Worm (Caenorhabditis elegans) whole organism, young adult: ENCODE measurements around the gene wht-5.

Source experiments
- B0336.3 ChIP-seq: fragments of 200-800 bp; sonication (Bioruptor generic); IDR thresholded peaks from 2 replicates; pipeline ENCODE4 v1.3.6; 2022; ENCODE audit warnings: missing genetic modification characterization, missing compliant biosample characterization
- F10E7.11 ChIP-seq: sonication (generic microtip); optimal IDR thresholded peaks from 2 replicates; lab custom pipeline; 2017; ENCODE audit warnings: mild to moderate bottlenecking, missing genetic modification characterization, moderate library complexity, missing compliant biosample characterization
- F23B12.7 ChIP-seq: sonication (generic microtip); optimal IDR thresholded peaks from 2 replicates; lab custom pipeline; 2017; ENCODE audit warnings: missing genetic modification characterization, mild to moderate bottlenecking, missing compliant biosample characterization, antibody characterized with exemption, moderate library complexity; ENCODE audit not compliant: insufficient read depth
- F39B2.1 ChIP-seq: fragments of 200-800 bp; sonication (Bioruptor generic); IDR thresholded peaks from 2 replicates; pipeline ENCODE4 v1.3.6; 2022; ENCODE audit warnings: missing genetic modification reagents, missing genetic modification characterization, missing compliant biosample characterization
- K11D2.4 ChIP-seq: fragments of 200-800 bp; sonication (Bioruptor generic); IDR thresholded peaks from 2 replicates; pipeline ENCODE4 v1.3.6; 2022; ENCODE audit warnings: missing genetic modification reagents, missing genetic modification characterization, missing compliant biosample characterization
- T26A5.8 ChIP-seq: sonication (generic microtip); optimal IDR thresholded peaks from 2 replicates; lab custom pipeline; 2016; ENCODE audit warnings: missing genetic modification characterization, missing compliant biosample characterization
- Y56A3A.18 ChIP-seq: fragments of 200-800 bp; sonication (Bioruptor generic); IDR thresholded peaks from 2 replicates; pipeline ENCODE4 v1.3.6; 2022; ENCODE audit warnings: missing genetic modification reagents, missing genetic modification characterization, missing compliant biosample characterization
- Y79H2A.3 ChIP-seq: fragments of 200-800 bp; sonication (Bioruptor generic); conservative IDR thresholded peaks from 2 replicates; pipeline ENCODE4 v1.3.6; 2022; ENCODE audit warnings: missing genetic modification reagents, missing genetic modification characterization, missing compliant biosample characterization
- ama-1 ChIP-seq, 3 experiments: fragments of 150-350 bp in 1 of 3; sonication (generic microtip) in 2 of 3; optimal IDR thresholded peaks; 2 replicates each; lab custom pipeline; 2014 to 2018; ENCODE audit warnings: missing biosample characterization in 2 of 3, missing genetic modification characterization in 2 of 3, missing genetic modification reagents in 2 of 3
- aptf-3 ChIP-seq: fragments of 200-800 bp; sonication (Bioruptor generic); IDR thresholded peaks from 2 replicates; pipeline ENCODE4 v1.3.6; 2022; ENCODE audit warnings: missing genetic modification characterization, missing compliant biosample characterization
- attf-5 ChIP-seq: fragments of 200-800 bp; sonication (Bioruptor generic); optimal IDR thresholded peaks from 2 replicates; lab custom pipeline; 2018; ENCODE audit warnings: mild to moderate bottlenecking, missing genetic modification characterization, missing compliant biosample characterization
- ccch-3 ChIP-seq: fragments of 200-800 bp; sonication (Bioruptor generic); optimal IDR thresholded peaks from 2 replicates; lab custom pipeline; 2018; ENCODE audit warnings: mild to moderate bottlenecking, missing genetic modification characterization, missing compliant biosample characterization
- cebp-1 ChIP-seq, 2 experiments: fragments of 200-800 bp in 1 of 2; sonication (Bioruptor generic) in 1 of 2; sonication (generic microtip) in 1 of 2; IDR thresholded peaks in 1 of 2; optimal IDR thresholded peaks in 1 of 2; 2 replicates each; pipeline versions ENCODE4 v1.3.6 to Lab custom; 2017 to 2022; ENCODE audit warnings: missing compliant biosample characterization in 2 of 2, missing genetic modification characterization in 2 of 2, mild to moderate bottlenecking in 1 of 2, missing genetic modification reagents in 1 of 2, moderate library complexity in 1 of 2
- ceh-79 ChIP-seq: sonication (generic microtip); optimal IDR thresholded peaks from 2 replicates; lab custom pipeline; 2017; ENCODE audit warnings: mild to moderate bottlenecking, missing genetic modification characterization, missing compliant biosample characterization
- chd-7 ChIP-seq: sonication (generic microtip); optimal IDR thresholded peaks from 2 replicates; lab custom pipeline; 2016; ENCODE audit warnings: mild to moderate bottlenecking, missing genetic modification characterization, moderate library complexity, missing compliant biosample characterization
- dpff-1 ChIP-seq: sonication (generic microtip); optimal IDR thresholded peaks from 2 replicates; lab custom pipeline; 2017; ENCODE audit warnings: mild to moderate bottlenecking, missing genetic modification characterization, missing compliant biosample characterization
- efl-1 ChIP-seq: fragments of 150-350 bp; optimal IDR thresholded peaks from 2 replicates; lab custom pipeline; 2014; ENCODE audit warnings: missing biosample characterization, missing genetic modification reagents, missing genetic modification characterization
- egl-18 ChIP-seq: fragments of 200-800 bp; sonication (Bioruptor generic); IDR thresholded peaks from 2 replicates; pipeline ENCODE4 v1.3.6; 2022; ENCODE audit warnings: missing genetic modification reagents, missing genetic modification characterization, missing compliant biosample characterization
- egrh-3 ChIP-seq: fragments of 200-800 bp; sonication (Bioruptor generic); IDR thresholded peaks from 2 replicates; pipeline ENCODE4 v1.3.6; 2022; ENCODE audit warnings: missing genetic modification reagents, missing genetic modification characterization, missing compliant biosample characterization
- fkh-3 ChIP-seq: sonication (generic microtip); optimal IDR thresholded peaks from 2 replicates; lab custom pipeline; 2016; ENCODE audit warnings: mild to moderate bottlenecking, missing genetic modification characterization, missing compliant biosample characterization
- lin-26 ChIP-seq: fragments of 200-800 bp; sonication (Bioruptor generic); IDR thresholded peaks from 2 replicates; pipeline ENCODE4 v1.3.6; 2022; ENCODE audit warnings: missing genetic modification reagents, missing genetic modification characterization, missing compliant biosample characterization
- lin-54 ChIP-seq: fragments of 200-800 bp; sonication (Bioruptor generic); optimal IDR thresholded peaks from 2 replicates; lab custom pipeline; 2018; ENCODE audit warnings: mild to moderate bottlenecking, missing genetic modification characterization, missing compliant biosample characterization
- lsl-1 ChIP-seq: fragments of 200-800 bp; sonication (Bioruptor generic); optimal IDR thresholded peaks from 2 replicates; lab custom pipeline; 2018; ENCODE audit warnings: mild to moderate bottlenecking, missing genetic modification characterization, moderate library complexity, missing compliant biosample characterization
- madf-10 ChIP-seq: sonication (generic microtip); optimal IDR thresholded peaks from 2 replicates; lab custom pipeline; 2016; ENCODE audit warnings: mild to moderate bottlenecking, missing genetic modification characterization, missing compliant biosample characterization
- mel-28 ChIP-seq: sonication (generic microtip); optimal IDR thresholded peaks from 2 replicates; lab custom pipeline; 2016; ENCODE audit warnings: borderline replicate concordance, mild to moderate bottlenecking, missing genetic modification characterization, missing compliant biosample characterization
- nfya-1 ChIP-seq: sonication (generic microtip); optimal IDR thresholded peaks from 2 replicates; lab custom pipeline; 2017; ENCODE audit warnings: antibody characterized with exemption, missing compliant biosample characterization, missing genetic modification characterization, borderline replicate concordance; ENCODE audit not compliant: insufficient read depth
- nfyb-1 ChIP-seq: fragments of 200-800 bp; sonication (Bioruptor generic); IDR thresholded peaks from 2 replicates; pipeline ENCODE4 v1.3.6; 2022; ENCODE audit warnings: missing genetic modification reagents, missing genetic modification characterization, missing compliant biosample characterization
- nhr-80 ChIP-seq: sonication (generic microtip); optimal IDR thresholded peaks from 2 replicates; lab custom pipeline; 2016; ENCODE audit warnings: missing genetic modification characterization, missing compliant biosample characterization
- pha-4 ChIP-seq: fragments of 150-350 bp; sonication (generic microtip); optimal IDR thresholded peaks from 2 replicates; lab custom pipeline; 2014; ENCODE audit warnings: missing biosample characterization, missing genetic modification reagents, missing genetic modification characterization
- repo-1 ChIP-seq: sonication (generic microtip); optimal IDR thresholded peaks from 2 replicates; lab custom pipeline; 2017; ENCODE audit warnings: mild to moderate bottlenecking, missing genetic modification characterization, missing compliant biosample characterization
- rpc-1 ChIP-seq, 2 experiments: fragments of 150-350 bp in 1 of 2; sonication (generic microtip) in 1 of 2; optimal IDR thresholded peaks; 2 replicates each; lab custom pipeline; 2014 to 2018; ENCODE audit warnings: missing biosample characterization in 1 of 2, missing genetic modification characterization in 1 of 2, missing genetic modification reagents in 1 of 2, missing genotype in 1 of 2
- snpc-4 ChIP-seq, 5 experiments: fragments of 150-350 bp in 1 of 5; sonication (generic microtip) in 4 of 5; optimal IDR thresholded peaks; 2 replicates each; lab custom pipeline; 2014 to 2018; ENCODE audit warnings: missing genetic modification characterization in 5 of 5, missing biosample characterization in 3 of 5, antibody characterized with exemption in 2 of 5, mild to moderate bottlenecking in 2 of 5, missing compliant biosample characterization in 2 of 5, missing genotype in 2 of 5, moderate library complexity in 2 of 5, missing genetic modification reagents in 1 of 5
- sptf-2 ChIP-seq: fragments of 200-800 bp; sonication (Bioruptor generic); optimal IDR thresholded peaks from 2 replicates; lab custom pipeline; 2018; ENCODE audit warnings: mild to moderate bottlenecking, missing genetic modification characterization, missing compliant biosample characterization
- unc-130 ChIP-seq: sonication (generic microtip); optimal IDR thresholded peaks from 2 replicates; lab custom pipeline; 2016; ENCODE audit warnings: missing genetic modification reagents, missing genetic modification characterization, missing compliant biosample characterization
- zim-3 ChIP-seq: sonication (generic microtip); optimal IDR thresholded peaks from 2 replicates; lab custom pipeline; 2017; ENCODE audit warnings: mild to moderate bottlenecking, missing genetic modification characterization, moderate library complexity, missing compliant biosample characterization
- ztf-25 ChIP-seq: fragments of 200-800 bp; sonication (Bioruptor generic); IDR thresholded peaks from 2 replicates; pipeline ENCODE4 v1.3.6; 2022; ENCODE audit warnings: missing genetic modification reagents, missing genetic modification characterization, missing compliant biosample characterization

Gene wht-5

ce11 chrIV:12305956-12306355, 31.4 kb upstream of the wht-5 start (continued):
- TF ChIP-seq efl-1 = no peak
- TF ChIP-seq ama-1 (optimal IDR thresholded peaks at IDR 0.05; lab: Kevin White, UChicago) = no peak
- TF ChIP-seq ama-1 (GFP tag; optimal IDR thresholded peaks at IDR 0.05; lab: Kevin White, UChicago) = no peak
- TF ChIP-seq T26A5.8 (tag; lab: Kevin White, UChicago) = no peak
- no peak for TF ChIP-seq egl-18 (GFP tag; lab: Robert Waterston, UW)
- TF ChIP-seq lin-26 (GFP tag; lab: Robert Waterston, UW) = no peak
- TF ChIP-seq pha-4 = peak; percentile 29
- no peak for TF ChIP-seq dpff-1 (tag; lab: Kevin White, UChicago)
- TF ChIP-seq F39B2.1 (GFP tag; lab: Robert Waterston, UW) = no peak
- TF ChIP-seq nhr-80 (tag; lab: Kevin White, UChicago) = peak; percentile 79
- TF ChIP-seq Y56A3A.18 (GFP tag; lab: Robert Waterston, UW) = no peak
- no peak for TF ChIP-seq ceh-79
- TF ChIP-seq F10E7.11 (tag; lab: Kevin White, UChicago) = no peak
- no peak for TF ChIP-seq chd-7 (tag; lab: Kevin White, UChicago)
- TF ChIP-seq, all 124 proteins: peak for 5

- TF ChIP-seq nfyb-1 (GFP tag; lab: Robert Waterston, UW) (no peak), B0336.3 (GFP tag; lab: Robert Waterston, UW) (no peak), mel-28 (tag; lab: Kevin White, UChicago) (no peak), ceh-79 (no peak), K11D2.4 (GFP tag; lab: Robert Waterston, UW) (no peak), nfya-1 (tag; lab: Kevin White, UChicago) (no peak), rpc-1 (optimal IDR thresholded peaks at IDR 0.05; lab: Kevin White, UChicago) (no peak), rpc-1 (tag; optimal IDR thresholded peaks at IDR 0.05; lab: Kevin White, UChicago) (no peak), egrh-3 (no peak), ztf-25 (GFP tag; lab: Robert Waterston, UW) (no peak), fkh-3 (tag; lab: Kevin White, UChicago) (no peak), madf-10 (tag; lab: Kevin White, UChicago) (no peak), zim-3 (tag; lab: Kevin White, UChicago) (no peak), T26A5.8 (tag; lab: Kevin White, UChicago) (no peak), repo-1 (no peak), aptf-3 (GFP tag; lab: Robert Waterston, UW) (no peak)
Measured at ce11 chrIV:12307720-12308119, 29.7 kb upstream of the wht-5 start, which contains the start of gene oac-57. oac-57 (minus strand) TSS chrIV:12307820.

DNA sequence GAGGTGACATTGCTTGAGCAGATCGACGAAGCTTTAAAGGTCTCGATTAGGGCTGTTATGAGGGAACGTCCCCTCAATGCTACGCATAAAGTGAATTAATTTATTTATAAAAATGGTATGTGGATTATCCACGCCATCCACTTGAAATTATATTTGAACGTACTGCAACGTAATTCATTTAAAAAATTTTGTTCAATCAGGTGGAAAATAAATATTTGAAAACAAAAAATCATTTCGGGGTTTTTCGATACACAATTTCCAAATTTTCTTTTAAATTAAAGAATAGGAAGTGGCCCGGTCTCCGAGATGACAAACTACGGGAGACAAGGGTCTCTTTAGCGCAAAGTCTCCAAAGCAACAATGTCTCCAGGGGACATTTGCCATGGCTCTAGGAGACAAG, 25.8 kb upstream of the wht-5 start, which contains the start of gene oac-58:
Gene oac-58, minus strand, starts transcription at position 101 of the 400 bp plus-strand sequence.
- TF ChIP-seq egl-18 (GFP tag; lab: Robert Waterston, UW) (no peak), unc-130 (no peak)

ce11 chrIV:12326932-12327331, 10.4 kb upstream of the wht-5 start, which contains the start of gene F19B6.3:
F19B6.3 (plus strand) TSS chrIV:12327232.
- 0 out of 2 replicates have a peak, but pooled peaks have one; percentile 10 for TF ChIP-seq F39B2.1 (GFP tag; lab: Robert Waterston, UW)

ce11 chrIV:12330840-12331359, 6.5 kb upstream of the wht-5 start, which contains the start of gene ufd-1:
ufd-1 (minus strand) TSS chrIV:12330890.
- TF ChIP-seq lsl-1 (GFP tag; lab: Kevin White, UChicago) (peak; percentile 7), ccch-3 (no peak), snpc-4 (GFP tag; optimal IDR thresholded peaks at IDR 0.05; lab: Kevin White, UChicago) (no peak), snpc-4 (tag; optimal IDR thresholded peaks at IDR 0.05; lab: Kevin White, UChicago) (peak in 1 of 4 experiments; percentile 30), attf-5 (GFP tag; lab: Kevin White, UChicago) (peak; percentile 3), F23B12.7 (tag; lab: Kevin White, UChicago) (peak; percentile 20), cebp-1 (GFP tag; IDR thresholded peaks at IDR 0.05; lab: Robert Waterston, UW) (no peak), cebp-1 (tag; optimal IDR thresholded peaks at IDR 0.05; lab: Kevin White, UChicago) (peak; percentile 24), sptf-2 (GFP tag; lab: Kevin White, UChicago) (no peak), Y79H2A.3 (GFP tag; lab: Robert Waterston, UW) (0 out of 2 replicates have a peak, but pooled peaks have one; percentile 19), lin-54 (GFP tag; lab: Kevin White, UChicago) (peak; percentile 2), Y56A3A.18 (GFP tag; lab: Robert Waterston, UW) (no peak)
